Worm (Caenorhabditis elegans) whole organism, young adult: ENCODE data around the gene ccf-1.

Experiments
- F39B2.1 ChIP-seq: fragments of 200-800 bp; sonication (Bioruptor generic); IDR thresholded peaks from 2 replicates; pipeline ENCODE4 v1.3.6; 2022; ENCODE audit warnings: missing genetic modification reagents, missing genetic modification characterization, missing compliant biosample characterization
- F57C9.4 ChIP-seq: sonication (generic microtip); optimal IDR thresholded peaks from 2 replicates; lab custom pipeline; 2017; ENCODE audit warnings: mild to moderate bottlenecking, missing genetic modification characterization, missing compliant biosample characterization
- Y53G8AR.9 ChIP-seq: fragments of 200-800 bp; sonication (Bioruptor generic); conservative IDR thresholded peaks from 2 replicates; pipeline ENCODE4 v1.3.6; 2022; ENCODE audit warnings: missing genetic modification reagents, missing genetic modification characterization, missing compliant biosample characterization
- Y67H2A.10 ChIP-seq: fragments of 200-800 bp; sonication (Bioruptor generic); conservative IDR thresholded peaks from 2 replicates; pipeline ENCODE4 v1.3.6; 2022; ENCODE audit warnings: missing genetic modification reagents, missing genetic modification characterization, missing compliant biosample characterization
- Y79H2A.3 ChIP-seq: fragments of 200-800 bp; sonication (Bioruptor generic); conservative IDR thresholded peaks from 2 replicates; pipeline ENCODE4 v1.3.6; 2022; ENCODE audit warnings: missing genetic modification reagents, missing genetic modification characterization, missing compliant biosample characterization
- Y95B8A.8 ChIP-seq: fragments of 200-800 bp; sonication (Bioruptor generic); IDR thresholded peaks from 2 replicates; pipeline ENCODE4 v1.3.6; 2022; ENCODE audit warnings: missing genetic modification reagents, missing genetic modification characterization, missing compliant biosample characterization
- ama-1 ChIP-seq, 3 experiments: fragments of 150-350 bp in 1 of 3; sonication (generic microtip) in 2 of 3; optimal IDR thresholded peaks; 2 replicates each; lab custom pipeline; 2014 to 2018; ENCODE audit warnings: missing biosample characterization in 2 of 3, missing genetic modification characterization in 2 of 3, missing genetic modification reagents in 2 of 3
- aptf-2 ChIP-seq: fragments of 200-800 bp; sonication (Bioruptor generic); conservative IDR thresholded peaks from 2 replicates; pipeline ENCODE4 v1.3.6; 2022; ENCODE audit warnings: missing genetic modification reagents, missing genetic modification characterization, missing compliant biosample characterization
- bed-2 ChIP-seq: fragments of 200-800 bp; sonication (Bioruptor generic); IDR thresholded peaks from 2 replicates; pipeline ENCODE4 v1.3.6; 2022; ENCODE audit warnings: missing genetic modification reagents, missing genetic modification characterization, missing compliant biosample characterization
- ccch-3 ChIP-seq: fragments of 200-800 bp; sonication (Bioruptor generic); optimal IDR thresholded peaks from 2 replicates; lab custom pipeline; 2018; ENCODE audit warnings: mild to moderate bottlenecking, missing genetic modification characterization, missing compliant biosample characterization
- cebp-1 ChIP-seq, 2 experiments: fragments of 200-800 bp in 1 of 2; sonication (Bioruptor generic) in 1 of 2; sonication (generic microtip) in 1 of 2; IDR thresholded peaks in 1 of 2; optimal IDR thresholded peaks in 1 of 2; 2 replicates each; pipeline versions ENCODE4 v1.3.6 to Lab custom; 2017 to 2022; ENCODE audit warnings: missing compliant biosample characterization in 2 of 2, missing genetic modification characterization in 2 of 2, mild to moderate bottlenecking in 1 of 2, missing genetic modification reagents in 1 of 2, moderate library complexity in 1 of 2
- ceh-91 ChIP-seq: fragments of 200-800 bp; sonication (Bioruptor generic); IDR thresholded peaks from 2 replicates; pipeline ENCODE4 v1.3.6; 2022; ENCODE audit warnings: missing genetic modification reagents, missing genetic modification characterization, missing compliant biosample characterization
- dox-1 ChIP-seq: fragments of 200-800 bp; sonication (Bioruptor generic); IDR thresholded peaks from 2 replicates; pipeline ENCODE4 v1.3.6; 2022; ENCODE audit warnings: missing genetic modification reagents, missing genetic modification characterization, missing compliant biosample characterization
- dpff-1 ChIP-seq: sonication (generic microtip); optimal IDR thresholded peaks from 2 replicates; lab custom pipeline; 2017; ENCODE audit warnings: mild to moderate bottlenecking, missing genetic modification characterization, missing compliant biosample characterization
- egrh-3 ChIP-seq: fragments of 200-800 bp; sonication (Bioruptor generic); IDR thresholded peaks from 2 replicates; pipeline ENCODE4 v1.3.6; 2022; ENCODE audit warnings: missing genetic modification reagents, missing genetic modification characterization, missing compliant biosample characterization
- ekl-4 ChIP-seq: fragments of 200-800 bp; sonication (Bioruptor generic); IDR thresholded peaks from 2 replicates; pipeline ENCODE4 v1.3.6; 2022; ENCODE audit warnings: missing genetic modification reagents, missing genetic modification characterization, missing compliant biosample characterization
- gei-17 ChIP-seq: fragments of 200-800 bp; sonication (Bioruptor generic); optimal IDR thresholded peaks from 2 replicates; lab custom pipeline; 2018; ENCODE audit warnings: mild to moderate bottlenecking, missing genetic modification characterization, missing compliant biosample characterization
- him-1 ChIP-seq: sonication (generic microtip); optimal IDR thresholded peaks from 2 replicates; lab custom pipeline; 2016; ENCODE audit warnings: missing genotype, missing genetic modification reagents, missing genetic modification characterization, missing compliant biosample characterization
- hlh-12 ChIP-seq: sonication (generic microtip); optimal IDR thresholded peaks from 2 replicates; lab custom pipeline; 2016; ENCODE audit warnings: missing genetic modification characterization, missing compliant biosample characterization
- hrde-1 ChIP-seq: sonication (generic microtip); optimal IDR thresholded peaks from 2 replicates; lab custom pipeline; 2016; ENCODE audit warnings: missing genetic modification characterization, mild to moderate bottlenecking, missing compliant biosample characterization, moderate library complexity, missing genotype, missing genetic modification reagents, borderline replicate concordance
- let-607 ChIP-seq, 2 experiments: fragments of 200-800 bp in 1 of 2; sonication (Bioruptor generic) in 1 of 2; sonication (generic microtip) in 1 of 2; optimal IDR thresholded peaks; 2 replicates each; lab custom pipeline; 2016 to 2018; ENCODE audit warnings: mild to moderate bottlenecking in 2 of 2, missing compliant biosample characterization in 2 of 2, missing genetic modification characterization in 2 of 2, moderate library complexity in 2 of 2, missing genotype in 1 of 2
- lin-26 ChIP-seq: fragments of 200-800 bp; sonication (Bioruptor generic); IDR thresholded peaks from 2 replicates; pipeline ENCODE4 v1.3.6; 2022; ENCODE audit warnings: missing genetic modification reagents, missing genetic modification characterization, missing compliant biosample characterization
- lin-35 ChIP-seq, 3 experiments: fragments of 150-350 bp in 2 of 3; sonication (generic microtip) in 1 of 3; optimal IDR thresholded peaks; 2 replicates each; lab custom pipeline; 2014 to 2018; ENCODE audit warnings: missing biosample characterization in 3 of 3, missing genetic modification characterization in 3 of 3, missing genetic modification reagents in 3 of 3
- lsl-1 ChIP-seq: fragments of 200-800 bp; sonication (Bioruptor generic); optimal IDR thresholded peaks from 2 replicates; lab custom pipeline; 2018; ENCODE audit warnings: mild to moderate bottlenecking, missing genetic modification characterization, moderate library complexity, missing compliant biosample characterization
- madf-3 ChIP-seq: fragments of 200-800 bp; sonication (Bioruptor generic); IDR thresholded peaks from 2 replicates; pipeline ENCODE4 v1.3.6; 2022; ENCODE audit warnings: missing genetic modification reagents, missing genetic modification characterization, missing compliant biosample characterization
- madf-6 ChIP-seq: fragments of 200-800 bp; sonication (Bioruptor generic); IDR thresholded peaks from 2 replicates; pipeline ENCODE4 v1.3.6; 2022; ENCODE audit warnings: missing genetic modification reagents, missing genetic modification characterization, missing compliant biosample characterization
- mel-28 ChIP-seq: sonication (generic microtip); optimal IDR thresholded peaks from 2 replicates; lab custom pipeline; 2016; ENCODE audit warnings: borderline replicate concordance, mild to moderate bottlenecking, missing genetic modification characterization, missing compliant biosample characterization
- mes-4 ChIP-seq: sonication (generic microtip); optimal IDR thresholded peaks from 2 replicates; lab custom pipeline; 2016; ENCODE audit warnings: missing genotype, missing genetic modification characterization, missing compliant biosample characterization
- mxl-1 ChIP-seq: sonication (generic microtip); optimal IDR thresholded peaks from 2 replicates; lab custom pipeline; 2016; ENCODE audit warnings: missing genetic modification characterization, missing compliant biosample characterization
- nfya-2 ChIP-seq: fragments of 200-800 bp; sonication (Bioruptor generic); IDR thresholded peaks from 2 replicates; pipeline ENCODE4 v1.3.6; 2022; ENCODE audit warnings: missing genetic modification reagents, missing genetic modification characterization, missing compliant biosample characterization
- nfyb-1 ChIP-seq: fragments of 200-800 bp; sonication (Bioruptor generic); IDR thresholded peaks from 2 replicates; pipeline ENCODE4 v1.3.6; 2022; ENCODE audit warnings: missing genetic modification reagents, missing genetic modification characterization, missing compliant biosample characterization
- pha-4 ChIP-seq: fragments of 150-350 bp; sonication (generic microtip); optimal IDR thresholded peaks from 2 replicates; lab custom pipeline; 2014; ENCODE audit warnings: missing biosample characterization, missing genetic modification reagents, missing genetic modification characterization
- repo-1 ChIP-seq: sonication (generic microtip); optimal IDR thresholded peaks from 2 replicates; lab custom pipeline; 2017; ENCODE audit warnings: mild to moderate bottlenecking, missing genetic modification characterization, missing compliant biosample characterization
- rpc-1 ChIP-seq, 2 experiments: fragments of 150-350 bp in 1 of 2; sonication (generic microtip) in 1 of 2; optimal IDR thresholded peaks; 2 replicates each; lab custom pipeline; 2014 to 2018; ENCODE audit warnings: missing biosample characterization in 1 of 2, missing genetic modification characterization in 1 of 2, missing genetic modification reagents in 1 of 2, missing genotype in 1 of 2
- snpc-1.1 ChIP-seq: sonication (generic microtip); optimal IDR thresholded peaks from 2 replicates; lab custom pipeline; 2017; ENCODE audit warnings: missing genetic modification characterization, mild to moderate bottlenecking, missing compliant biosample characterization, antibody characterized with exemption, moderate library complexity, missing genotype, missing genetic modification reagents; ENCODE audit not compliant: insufficient read depth
- sptf-2 ChIP-seq: fragments of 200-800 bp; sonication (Bioruptor generic); optimal IDR thresholded peaks from 2 replicates; lab custom pipeline; 2018; ENCODE audit warnings: mild to moderate bottlenecking, missing genetic modification characterization, missing compliant biosample characterization
- ztf-25 ChIP-seq: fragments of 200-800 bp; sonication (Bioruptor generic); IDR thresholded peaks from 2 replicates; pipeline ENCODE4 v1.3.6; 2022; ENCODE audit warnings: missing genetic modification reagents, missing genetic modification characterization, missing compliant biosample characterization

ccf-1 gene

ce11 chrIII:11918247-11918769 lies 1.7 kb downstream of the ccf-1 start, which contains the start of gene znf-593:
znf-593 (minus strand) TSS chrIII:11918719.
- TF ChIP-seq ztf-25 (GFP tag; lab: Robert Waterston, UW) (no peak), lsl-1 (GFP tag; lab: Kevin White, UChicago) (peak; percentile 4), hlh-12 (tag; lab: Kevin White, UChicago) (no peak), egrh-3 (GFP tag; lab: Robert Waterston, UW) (no peak), Y67H2A.10 (GFP tag; lab: Robert Waterston, UW) (no peak), repo-1 (peak; percentile 47), lin-26 (GFP tag; lab: Robert Waterston, UW) (no peak), F39B2.1 (GFP tag; lab: Robert Waterston, UW) (no peak), let-607 (tag; optimal IDR thresholded peaks at IDR 0.05; lab: Kevin White, UChicago) (peak; percentile 5 to 47), dox-1 (GFP tag; lab: Robert Waterston, UW) (no peak), Y95B8A.8 (GFP tag; lab: Robert Waterston, UW) (no peak), ceh-91 (no peak), cebp-1 (GFP tag; IDR thresholded peaks at IDR 0.05; lab: Robert Waterston, UW) (no peak), cebp-1 (tag; optimal IDR thresholded peaks at IDR 0.05; lab: Kevin White, UChicago) (no peak), ekl-4 (GFP tag; lab: Robert Waterston, UW) (0 out of 2 replicates have a peak, but pooled peaks have one; percentile 12), F57C9.4 (no peak), rpc-1 (optimal IDR thresholded peaks at IDR 0.05; lab: Kevin White, UChicago) (no peak), rpc-1 (tag; optimal IDR thresholded peaks at IDR 0.05; lab: Kevin White, UChicago) (no peak), aptf-2 (no peak), sptf-2 (GFP tag; lab: Kevin White, UChicago) (no peak), him-1 (tag; lab: Kevin White, UChicago) (no peak), mes-4 (tag; lab: Kevin White, UChicago) (no peak), pha-4 (tag; lab: Kevin White, UChicago) (no peak), madf-3 (GFP tag; lab: Robert Waterston, UW) (no peak), mxl-1 (tag; lab: Kevin White, UChicago) (no peak), nfyb-1 (GFP tag; lab: Robert Waterston, UW) (0 out of 2 replicates have a peak, but pooled peaks have one; percentile 30), gei-17 (GFP tag; lab: Kevin White, UChicago) (peak; percentile 3), madf-6 (GFP tag; lab: Robert Waterston, UW) (peak; percentile 33; the same call in 1 of the 2 replicates), snpc-1.1 (tag; lab: Kevin White, UChicago) (peak; percentile 38), lin-35 (GFP tag; optimal IDR thresholded peaks at IDR 0.05; lab: Kevin White, UChicago) (peak in 1 of 3 experiments; percentile 26), ccch-3 (no peak), nfya-2 (no peak), ama-1 (optimal IDR thresholded peaks at IDR 0.05; lab: Kevin White, UChicago) (peak; percentile 9), ama-1 (GFP tag; optimal IDR thresholded peaks at IDR 0.05; lab: Kevin White, UChicago) (no peak)

- TF ChIP-seq Y53G8AR.9 (GFP tag; lab: Robert Waterston, UW): peak; percentile 29; the same call in 1 of the 2 replicates
- no peak for TF ChIP-seq bed-2
- TF ChIP-seq madf-6 (GFP tag; lab: Robert Waterston, UW): 0 out of 2 replicates have a peak, but pooled peaks have one; percentile 18
- 0 out of 2 replicates have a peak, but pooled peaks have one; percentile 36 for TF ChIP-seq ekl-4 (GFP tag; lab: Robert Waterston, UW)
- TF ChIP-seq lsl-1 (GFP tag; lab: Kevin White, UChicago): peak; percentile 1
- TF ChIP-seq repo-1: no peak
- no peak for TF ChIP-seq madf-3 (GFP tag; lab: Robert Waterston, UW)
- TF ChIP-seq dpff-1 (tag; lab: Kevin White, UChicago): peak; percentile 28
- TF ChIP-seq nfyb-1 (GFP tag; lab: Robert Waterston, UW): 0 out of 2 replicates have a peak, but pooled peaks have one; percentile 68
- peak in 1 of 3 experiments; percentile 13 for TF ChIP-seq lin-35 (GFP tag; optimal IDR thresholded peaks at IDR 0.05; lab: Kevin White, UChicago)
- TF ChIP-seq hrde-1 (tag; lab: Kevin White, UChicago): peak; percentile 86
- TF ChIP-seq Y79H2A.3: peak; percentile 60; the same call in 1 of the 2 replicates
- TF ChIP-seq mel-28: no peak
Measured at ce11 chrIII:11917525-11917924, 2.5 kb downstream of the ccf-1 start.
